Fruit fly (Drosophila melanogaster) whole organism, embryonic: ENCODE measurements around the gene CG6178.
A peak's percentile ranks its signal among the peaks of the same experiment; 100 is the strongest.

Experiments used
- Abd-B ChIP-seq: fragments of 200-800 bp; sonication (Bioruptor generic); optimal IDR thresholded peaks from 2 replicates; lab custom pipeline; 2018; ENCODE audit warnings: missing biosample characterization, mild to moderate bottlenecking, missing genetic modification characterization, moderate library complexity
- Aef1 ChIP-seq: fragments of 200-800 bp; sonication (Bioruptor generic); IDR thresholded peaks from 3 replicates; pipeline ENCODE4 v1.3.6; 2022; ENCODE audit warnings: missing biosample characterization, missing genetic modification characterization
- CG10267 ChIP-seq: fragments of 200-800 bp; sonication (Bioruptor generic); optimal IDR thresholded peaks from 2 replicates; lab custom pipeline; 2018; ENCODE audit warnings: missing biosample characterization, mild to moderate bottlenecking, missing genetic modification characterization, moderate library complexity
- CG10321 ChIP-seq: fragments of 200-800 bp; sonication (Bioruptor generic); IDR thresholded peaks from 2 replicates; pipeline ENCODE4 v1.3.6; 2022; ENCODE audit warnings: missing biosample characterization, missing genetic modification characterization
- CG11695 ChIP-seq: fragments of 200-800 bp; sonication (Bioruptor generic); IDR thresholded peaks from 3 replicates; pipeline ENCODE4 v1.3.6; 2022; ENCODE audit warnings: missing biosample characterization, missing genetic modification characterization
- CG13296 ChIP-seq: fragments of 200-800 bp; sonication (Bioruptor generic); optimal IDR thresholded peaks from 3 replicates; lab custom pipeline; 2018; ENCODE audit warnings: missing biosample characterization, mild to moderate bottlenecking, missing genetic modification characterization
- CG13624 ChIP-seq: fragments of 200-800 bp; sonication (Bioruptor generic); optimal IDR thresholded peaks from 2 replicates; lab custom pipeline; 2016; ENCODE audit warnings: missing biosample characterization, missing genetic modification characterization
- CG13894 ChIP-seq: fragments of 200-800 bp; sonication (Bioruptor generic); optimal IDR thresholded peaks from 3 replicates; lab custom pipeline; 2018; ENCODE audit warnings: missing biosample characterization, mild to moderate bottlenecking, missing genetic modification characterization, moderate library complexity
- CG17385 ChIP-seq: fragments of 200-800 bp; sonication (Bioruptor generic); optimal IDR thresholded peaks from 3 replicates; lab custom pipeline; 2018; ENCODE audit warnings: missing biosample characterization, mild to moderate bottlenecking, missing genetic modification characterization
- CG17802 ChIP-seq: fragments of 200-800 bp; sonication (Bioruptor generic); optimal IDR thresholded peaks from 2 replicates; lab custom pipeline; 2018; ENCODE audit warnings: missing biosample characterization, mild to moderate bottlenecking, missing genetic modification characterization, moderate library complexity
- CG2678 ChIP-seq: fragments of 200-800 bp; sonication (Bioruptor generic); optimal IDR thresholded peaks from 3 replicates; lab custom pipeline; 2019; ENCODE audit warnings: missing biosample characterization, mild to moderate bottlenecking, missing genetic modification characterization, moderate library complexity
- CG32772 ChIP-seq: fragments of 200-800 bp; sonication (Bioruptor generic); IDR thresholded peaks from 2 replicates; pipeline ENCODE4 v1.3.6; 2022; ENCODE audit warnings: missing biosample characterization, missing genetic modification characterization
- CG6175 ChIP-seq: fragments of 200-800 bp; sonication (Bioruptor generic); IDR thresholded peaks from 3 replicates; pipeline ENCODE4 v1.3.6; 2022; ENCODE audit warnings: missing biosample characterization, missing genetic modification characterization
- CG7745 ChIP-seq: fragments of 200-800 bp; sonication (Bioruptor generic); optimal IDR thresholded peaks from 2 replicates; lab custom pipeline; 2018; ENCODE audit warnings: missing biosample characterization, mild to moderate bottlenecking, missing genetic modification characterization, moderate library complexity
- CG9797 ChIP-seq: fragments of 200-800 bp; sonication (Bioruptor generic); optimal IDR thresholded peaks from 3 replicates; lab custom pipeline; 2018; ENCODE audit warnings: missing biosample characterization, mild to moderate bottlenecking, missing genetic modification characterization
- Deaf1 ChIP-seq: fragments of 200-800 bp; optimal IDR thresholded peaks from 3 replicates; lab custom pipeline; 2019; ENCODE audit warnings: missing biosample characterization, mild to moderate bottlenecking, missing genetic modification characterization, moderate library complexity
- E2f1 ChIP-seq: fragments of 200-800 bp; sonication (Bioruptor generic); IDR thresholded peaks from 2 replicates; pipeline ENCODE4 v1.3.6; 2022; ENCODE audit warnings: missing biosample characterization, missing genetic modification characterization
- E2f2 ChIP-seq: fragments of 200-800 bp; sonication (Bioruptor generic); IDR thresholded peaks from 2 replicates; pipeline ENCODE4 v1.3.6; 2022; ENCODE audit warnings: missing biosample characterization, missing genetic modification characterization
- Hsf ChIP-seq: fragments of 200-800 bp; sonication (Bioruptor generic); optimal IDR thresholded peaks from 3 replicates; lab custom pipeline; 2016; ENCODE audit warnings: missing biosample characterization, missing genetic modification characterization
- MBD-R2 ChIP-seq: fragments of 200-800 bp; sonication (Bioruptor generic); IDR thresholded peaks from 2 replicates; pipeline ENCODE4 v1.3.6; 2022; ENCODE audit warnings: missing biosample characterization, missing genetic modification characterization
- Max ChIP-seq: fragments of 200-800 bp; sonication (Bioruptor generic); optimal IDR thresholded peaks from 2 replicates; lab custom pipeline; 2016; ENCODE audit warnings: missing biosample characterization, mild to moderate bottlenecking, missing genetic modification characterization
- Nf-YA ChIP-seq: fragments of 200-800 bp; sonication (Bioruptor generic); IDR thresholded peaks from 2 replicates; pipeline ENCODE4 v1.3.6; 2022; ENCODE audit warnings: missing biosample characterization, missing genetic modification characterization
- Opbp ChIP-seq: fragments of 200-800 bp; sonication (Bioruptor generic); IDR thresholded peaks from 3 replicates; pipeline ENCODE4 v1.3.6; 2022; ENCODE audit warnings: missing biosample characterization, missing genetic modification characterization; ENCODE audit not compliant: partially characterized antibody
- Scr ChIP-seq: fragments of 200-800 bp; sonication (Bioruptor generic); IDR thresholded peaks from 2 replicates; pipeline ENCODE4 v1.3.6; 2022; ENCODE audit warnings: missing biosample characterization, missing genetic modification characterization; ENCODE audit not compliant: partially characterized antibody
- Side ChIP-seq: fragments of 200-800 bp; sonication (Bioruptor generic); optimal IDR thresholded peaks from 2 replicates; lab custom pipeline; 2016; ENCODE audit warnings: missing biosample characterization, missing genetic modification characterization
- Sry-β ChIP-seq: fragments of 200-800 bp; sonication (Bioruptor generic); optimal IDR thresholded peaks from 2 replicates; lab custom pipeline; 2018; ENCODE audit warnings: missing biosample characterization, mild to moderate bottlenecking, missing genetic modification characterization, moderate library complexity
- Taf1 ChIP-seq: fragments of 200-800 bp; sonication (Bioruptor generic); IDR thresholded peaks from 2 replicates; pipeline ENCODE4 v1.3.6; 2022; ENCODE audit warnings: missing biosample characterization, missing genetic modification characterization
- Tbp ChIP-seq: fragments of >200 bp; optimal IDR thresholded peaks from 2 replicates; lab custom pipeline; 2018; ENCODE audit warnings: missing biosample characterization, missing genetic modification characterization
- al ChIP-seq: fragments of 200-800 bp; sonication (Bioruptor generic); IDR thresholded peaks from 2 replicates; pipeline ENCODE4 v1.3.6; 2022; ENCODE audit warnings: missing biosample characterization, missing genetic modification characterization
- ase ChIP-seq: fragments of 200-800 bp; sonication (Bioruptor generic); IDR thresholded peaks from 3 replicates; pipeline ENCODE4 v1.3.6; 2022; ENCODE audit warnings: missing biosample characterization, missing genetic modification characterization
- chinmo ChIP-seq: fragments of 200-800 bp; sonication (Bioruptor generic); IDR thresholded peaks from 4 replicates; pipeline ENCODE4 v1.3.6; 2022; ENCODE audit warnings: missing biosample characterization, missing genetic modification characterization; ENCODE audit not compliant: partially characterized antibody
- dm ChIP-seq: fragments of 200-800 bp; sonication (Bioruptor generic); optimal IDR thresholded peaks from 3 replicates; lab custom pipeline; 2016; ENCODE audit warnings: missing biosample characterization, missing genetic modification characterization
- gem ChIP-seq: fragments of 200-800 bp; sonication (Bioruptor generic); optimal IDR thresholded peaks from 2 replicates; lab custom pipeline; 2019; ENCODE audit warnings: missing biosample characterization, mild to moderate bottlenecking, missing genetic modification characterization, moderate library complexity
- gfzf ChIP-seq: fragments of 200-800 bp; sonication (Bioruptor generic); optimal IDR thresholded peaks from 2 replicates; lab custom pipeline; 2016; ENCODE audit warnings: missing biosample characterization, mild to moderate bottlenecking, missing genetic modification characterization, moderate library complexity
- kay ChIP-seq: fragments of 200-800 bp; sonication (Bioruptor generic); optimal IDR thresholded peaks from 2 replicates; lab custom pipeline; 2016; ENCODE audit warnings: missing biosample characterization, missing genetic modification characterization
- mirr ChIP-seq: fragments of 200-800 bp; sonication (Bioruptor generic); optimal IDR thresholded peaks from 3 replicates; lab custom pipeline; 2018; ENCODE audit warnings: missing biosample characterization, mild to moderate bottlenecking, missing genetic modification characterization
- nom ChIP-seq: fragments of 200-800 bp; sonication (Bioruptor generic); optimal IDR thresholded peaks from 2 replicates; lab custom pipeline; 2017; ENCODE audit warnings: missing biosample characterization, missing genetic modification characterization, mild to moderate bottlenecking, moderate library complexity, missing genetic modification reagents
- oc ChIP-seq: fragments of 200-800 bp; sonication (Bioruptor generic); optimal IDR thresholded peaks from 2 replicates; lab custom pipeline; 2018; ENCODE audit warnings: missing biosample characterization, mild to moderate bottlenecking, missing genetic modification characterization, moderate library complexity
- prd ChIP-seq, 3 experiments: fragments of >200 bp in 2 of 3; fragments of 200-800 bp in 1 of 3; sonication (Bioruptor generic) in 1 of 3; optimal IDR thresholded peaks in 2 of 3; IDR thresholded peaks in 1 of 3; 2 replicates in 2 of 3; 3 replicates in 1 of 3; pipeline versions ENCODE4 v1.3.6 to Lab custom; 2017 to 2022; ENCODE audit warnings: missing biosample characterization in 1 of 3, missing genetic modification characterization in 1 of 3
- sens-2 ChIP-seq: fragments of 200-800 bp; sonication (Bioruptor generic); IDR thresholded peaks from 2 replicates; pipeline ENCODE4 v1.3.6; 2022; ENCODE audit warnings: missing biosample characterization, missing genetic modification characterization
- shn ChIP-seq: fragments of 200-800 bp; sonication (Bioruptor generic); optimal IDR thresholded peaks from 3 replicates; lab custom pipeline; 2016; ENCODE audit warnings: missing biosample characterization, missing genetic modification characterization
- slp2 ChIP-seq: fragments of 200-800 bp; sonication (Bioruptor generic); optimal IDR thresholded peaks from 2 replicates; lab custom pipeline; 2016; ENCODE audit warnings: missing biosample characterization, missing genetic modification characterization
- sna ChIP-seq: fragments of 200-800 bp; sonication (Bioruptor generic); IDR thresholded peaks from 2 replicates; pipeline ENCODE4 v1.3.6; 2022; ENCODE audit warnings: missing biosample characterization, missing genetic modification characterization; ENCODE audit not compliant: partially characterized antibody
- sqz ChIP-seq: fragments of 200-800 bp; sonication (Bioruptor generic); optimal IDR thresholded peaks from 3 replicates; lab custom pipeline; 2018; ENCODE audit warnings: missing biosample characterization, mild to moderate bottlenecking, missing genetic modification characterization
- tap ChIP-seq: fragments of 200-800 bp; optimal IDR thresholded peaks from 3 replicates; lab custom pipeline; 2019; ENCODE audit warnings: missing biosample characterization, mild to moderate bottlenecking, missing genetic modification characterization, moderate library complexity
- tll ChIP-seq, 2 experiments: fragments of 200-800 bp in 1 of 2; fragments of >200 bp in 1 of 2; sonication (Bioruptor generic) in 1 of 2; optimal IDR thresholded peaks; 2 replicates each; lab custom pipeline; 2017 to 2019; ENCODE audit warnings: missing biosample characterization in 2 of 2, missing genetic modification characterization in 2 of 2, mild to moderate bottlenecking in 1 of 2, moderate library complexity in 1 of 2
- tup ChIP-seq: fragments of 200-800 bp; sonication (Bioruptor generic); optimal IDR thresholded peaks from 2 replicates; lab custom pipeline; 2016; ENCODE audit warnings: missing biosample characterization, mild to moderate bottlenecking, missing genetic modification characterization, moderate library complexity
- twi ChIP-seq: fragments of 200-800 bp; optimal IDR thresholded peaks from 2 replicates; lab custom pipeline; 2019; ENCODE audit warnings: missing biosample characterization, mild to moderate bottlenecking, missing genetic modification characterization, moderate library complexity
- vfl ChIP-seq: fragments of 200-800 bp; sonication (Bioruptor generic); optimal IDR thresholded peaks from 2 replicates; lab custom pipeline; 2016; ENCODE audit warnings: missing biosample characterization, missing genetic modification characterization

CG6178 gene

DNA sequence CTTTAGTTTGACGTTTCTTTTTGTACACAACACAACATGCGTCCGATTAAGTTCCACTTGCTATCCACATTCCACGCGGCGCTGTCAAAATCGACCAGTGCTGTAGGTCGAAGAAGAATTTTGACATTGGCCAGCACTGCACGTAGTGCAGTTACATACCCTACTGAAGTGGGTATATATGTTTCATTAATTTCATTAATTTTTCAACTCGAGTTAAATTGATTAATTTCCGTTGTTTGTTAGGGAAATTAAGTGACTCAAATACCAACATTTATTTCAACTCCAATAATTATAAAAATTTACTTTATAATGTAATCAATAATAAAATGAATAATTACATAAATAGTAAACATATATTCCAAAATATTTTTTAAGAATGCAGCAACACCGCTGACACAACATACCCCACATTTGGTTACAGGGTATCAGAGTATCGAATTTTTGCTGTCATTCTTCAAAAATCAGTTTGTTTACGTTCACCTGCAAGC lies 43.2 kb upstream of the CG6178 start, which contains the start of the genes eIF4EHP and CG18428 (continued):
- TF ChIP-seq CG13894 (peak; percentile 99), CG32772 (GFP tag; lab: Robert Waterston, UW) (no peak), Abd-B (GFP tag; lab: Kevin White, UChicago) (peak; percentile 99), prd (optimal IDR thresholded peaks at IDR 0.05; lab: Kevin White, UChicago) (no peak), prd (GFP tag; IDR thresholded peaks at IDR 0.05; lab: Robert Waterston, UW) (no peak), Aef1 (GFP tag; lab: Robert Waterston, UW) (no peak), MBD-R2 (GFP tag; lab: Robert Waterston, UW) (no peak; the same call in 1 of the 2 replicates), Taf1 (GFP tag; lab: Robert Waterston, UW) (no peak; the same call in 1 of the 2 replicates), CG11695 (GFP tag; lab: Robert Waterston, UW) (no peak), Deaf1 (tag; lab: Kevin White, UChicago) (peak; percentile 93), Opbp (GFP tag; lab: Robert Waterston, UW) (no peak), CG7745 (peak; percentile 86), CG2678 (peak; percentile 100), gem (tag; lab: Kevin White, UChicago) (peak; percentile 100), ase (GFP tag; lab: Robert Waterston, UW) (no peak; the same call in 1 of the 3 replicates), al (no peak), dm (GFP tag; lab: Kevin White, UChicago) (peak; percentile 89), sna (GFP tag; lab: Robert Waterston, UW) (no peak), gfzf (GFP tag; lab: Kevin White, UChicago) (peak; percentile 21), Nf-YA (GFP tag; lab: Robert Waterston, UW) (no peak; the same call in 1 of the 2 replicates), CG10267 (tag; lab: Kevin White, UChicago) (peak; percentile 100), Sry-β (GFP tag; lab: Kevin White, UChicago) (peak; percentile 75), Max (peak; percentile 97), tup (GFP tag; lab: Kevin White, UChicago) (peak; percentile 93), Scr (GFP tag; lab: Robert Waterston, UW) (no peak), slp2 (GFP tag; lab: Kevin White, UChicago) (peak; percentile 81), CG17802 (tag; lab: Kevin White, UChicago) (peak; percentile 88), nom (GFP tag; lab: Kevin White, UChicago) (peak; percentile 99), Hsf (GFP tag; lab: Kevin White, UChicago) (peak; percentile 92), CG13624 (peak; percentile 81), CG9797 (GFP tag; lab: Kevin White, UChicago) (peak; percentile 54), CG6175 (GFP tag; lab: Robert Waterston, UW) (no peak; the same call in none of the 3 replicates), E2f1 (GFP tag; lab: Robert Waterston, UW) (no peak), CG13296 (GFP tag; lab: Kevin White, UChicago) (peak; percentile 100), chinmo (GFP tag; lab: Robert Waterston, UW) (no peak), sqz (GFP tag; lab: Kevin White, UChicago) (peak; percentile 99), CG10321 (GFP tag; lab: Robert Waterston, UW) (0 out of 2 replicates have a peak, but pooled peaks have one; percentile 87), sens-2 (GFP tag; lab: Robert Waterston, UW) (peak; percentile 95), CG17385 (GFP tag; lab: Kevin White, UChicago) (peak; percentile 99), vfl (peak; percentile 91), tap (tag; lab: Kevin White, UChicago) (peak; percentile 99), mirr (GFP tag; lab: Kevin White, UChicago) (peak; percentile 98), oc (peak; percentile 99), shn (GFP tag; lab: Kevin White, UChicago) (peak; percentile 67), Tbp (GFP tag; lab: Kevin White, UChicago) (no peak), Side (GFP tag; lab: Kevin White, UChicago) (peak; percentile 68), kay (GFP tag; lab: Kevin White, UChicago) (peak; percentile 94), twi (peak; percentile 99), E2f2 (GFP tag; lab: Robert Waterston, UW) (no peak), tll (GFP tag; optimal IDR thresholded peaks at IDR 0.05; lab: Kevin White, UChicago) (peak in 1 of 2 experiments; percentile 55)
